Worm (Caenorhabditis elegans): Measurements from ENCODE around the gene oac-46.

oac-46 gene

ce11 chrII:8851996-8852587 is at the start of gene oac-46:
Gene oac-46, minus strand, starts transcription at chrII:8852096.
- TF ChIP-seq blmp-1 (tag; optimal IDR thresholded peaks at IDR 0.05) (peak; percentile 44), sptf-1 (tag; optimal IDR thresholded peaks at IDR 0.05) (no peak)

- no peak for TF ChIP-seq elt-1 (tag; optimal IDR thresholded peaks at IDR 0.05; ENCODE audit: borderline replicate concordance, insufficient read depth)
- no peak for TF ChIP-seq nhr-76 (tag; optimal IDR thresholded peaks at IDR 0.05)
- no peak for TF ChIP-seq sem-2 (GFP tag; optimal IDR thresholded peaks at IDR 0.05)
- no peak for TF ChIP-seq mep-1 (tag; optimal IDR thresholded peaks at IDR 0.05)
- TF ChIP-seq mab-5 (tag; optimal IDR thresholded peaks at IDR 0.05) = no peak
- TF ChIP-seq elt-3 (tag; optimal IDR thresholded peaks at IDR 0.05) = no peak
- TF ChIP-seq unc-120 (tag; optimal IDR thresholded peaks at IDR 0.05; ENCODE audit: poor library complexity, severe bottlenecking) = no peak
- TF ChIP-seq lin-13 (tag; optimal IDR thresholded peaks at IDR 0.05) = no peak
- TF ChIP-seq mls-2 (tag; optimal IDR thresholded peaks at IDR 0.05) = no peak
- TF ChIP-seq unc-39 (tag; optimal IDR thresholded peaks at IDR 0.05) = no peak
- TF ChIP-seq ces-1 (GFP tag; optimal IDR thresholded peaks at IDR 0.05) = peak; percentile 69
- TF ChIP-seq snpc-4 (tag; optimal IDR thresholded peaks at IDR 0.05) = no peak
- no peak for TF ChIP-seq unc-62 (GFP tag; optimal IDR thresholded peaks at IDR 0.05)
- no peak for TF ChIP-seq flh-1 (GFP tag; optimal IDR thresholded peaks at IDR 0.05)
- TF ChIP-seq ceh-83 (GFP tag; optimal IDR thresholded peaks at IDR 0.05) = no peak
- TF ChIP-seq nhr-2 (tag; optimal IDR thresholded peaks at IDR 0.05) = peak; percentile 69
- no peak for TF ChIP-seq nhr-28 (tag; optimal IDR thresholded peaks at IDR 0.05)
- TF ChIP-seq blmp-1 (tag; optimal IDR thresholded peaks at IDR 0.05) = no peak
- TF ChIP-seq nhr-12 (tag; optimal IDR thresholded peaks at IDR 0.05) = no peak
- TF ChIP-seq hlh-1 (tag; optimal IDR thresholded peaks at IDR 0.05) = no peak
- no peak for TF ChIP-seq bed-3 (GFP tag; optimal IDR thresholded peaks at IDR 0.05)
- TF ChIP-seq cnd-1 (tag; optimal IDR thresholded peaks at IDR 0.05) = no peak
- peak; percentile 35 for TF ChIP-seq zip-8 (tag; optimal IDR thresholded peaks at IDR 0.05)
- peak; percentile 67 for TF ChIP-seq pha-4 (tag; optimal IDR thresholded peaks at IDR 0.05)
- TF ChIP-seq M03D4.4 (tag; optimal IDR thresholded peaks at IDR 0.05) = no peak
- TF ChIP-seq ceh-43 (GFP tag; optimal IDR thresholded peaks at IDR 0.05) = no peak
- TF ChIP-seq lsy-2 (tag; optimal IDR thresholded peaks at IDR 0.05) = no peak
- TF ChIP-seq ham-2 (GFP tag; optimal IDR thresholded peaks at IDR 0.05) = no peak
Observed at ce11 chrII:8899357-8899748, 47.5 kb upstream of the oac-46 start.

- TF ChIP-seq sptf-1 (tag; optimal IDR thresholded peaks at IDR 0.05) (peak; percentile 5), ces-1 (GFP tag; optimal IDR thresholded peaks at IDR 0.05) (no peak), ceh-83 (GFP tag; optimal IDR thresholded peaks at IDR 0.05) (peak; percentile 58), elt-1 (tag; optimal IDR thresholded peaks at IDR 0.05; ENCODE audit: borderline replicate concordance, insufficient read depth) (peak; percentile 89), nhr-2 (tag; optimal IDR thresholded peaks at IDR 0.05) (peak; percentile 18), unc-62 (GFP tag; optimal IDR thresholded peaks at IDR 0.05) (peak; percentile 60), mab-5 (tag; optimal IDR thresholded peaks at IDR 0.05) (no peak), M03D4.4 (tag; optimal IDR thresholded peaks at IDR 0.05) (no peak), lin-13 (tag; optimal IDR thresholded peaks at IDR 0.05) (no peak)
Observed at ce11 chrII:8898582-8899356, 46.9 kb upstream of the oac-46 start.

- TF ChIP-seq nhr-2 (tag; optimal IDR thresholded peaks at IDR 0.05) (peak; percentile 18), unc-120 (tag; optimal IDR thresholded peaks at IDR 0.05; ENCODE audit: poor library complexity, severe bottlenecking) (no peak), zip-8 (tag; optimal IDR thresholded peaks at IDR 0.05) (peak; percentile 49), lsy-2 (tag; optimal IDR thresholded peaks at IDR 0.05) (no peak)
Observed at ce11 chrII:8897244-8897643, 45.3 kb upstream of the oac-46 start.

ce11 chrII:8896541-8896940 is 44.6 kb upstream of the oac-46 start, which contains the start of gene lat-1:
Gene lat-1, plus strand, starts transcription at chrII:8896841.
- TF ChIP-seq lsy-2 (tag; optimal IDR thresholded peaks at IDR 0.05) (no peak), lin-13 (tag; optimal IDR thresholded peaks at IDR 0.05) (no peak), mab-5 (tag; optimal IDR thresholded peaks at IDR 0.05) (no peak), pha-4 (tag; optimal IDR thresholded peaks at IDR 0.05) (no peak), flh-1 (GFP tag; optimal IDR thresholded peaks at IDR 0.05) (no peak), nhr-76 (tag; optimal IDR thresholded peaks at IDR 0.05) (no peak), snpc-4 (tag; optimal IDR thresholded peaks at IDR 0.05) (no peak), ham-2 (GFP tag; optimal IDR thresholded peaks at IDR 0.05) (no peak)

Measured in whole organism, mixed stage, embryonic.